Worm (Caenorhabditis elegans) whole organism, midembryonic: ENCODE data around the gene R10D12.6.

Experiments
- ref-1 ChIP-seq: fragments of 200-800 bp; sonication (Bioruptor generic); conservative IDR thresholded peaks from 2 replicates; pipeline ENCODE4 v1.3.6; 2022; ENCODE audit warnings: missing genetic modification reagents, missing genetic modification characterization, missing compliant biosample characterization
- tab-1 ChIP-seq: fragments of 200-800 bp; sonication (Bioruptor generic); IDR thresholded peaks from 2 replicates; pipeline ENCODE4 v1.3.6; 2022; ENCODE audit warnings: missing genetic modification characterization, missing compliant biosample characterization
- ztf-23 ChIP-seq: fragments of 200-800 bp; sonication (Bioruptor generic); IDR thresholded peaks from 2 replicates; pipeline ENCODE4 v1.3.6; 2022; ENCODE audit warnings: missing genetic modification reagents, missing genetic modification characterization, missing compliant biosample characterization

- TF ChIP-seq ztf-23 (no peak), tab-1 (GFP tag; lab: Robert Waterston, UW) (no peak), ref-1 (GFP tag; lab: Robert Waterston, UW) (no peak)
These were observed 28.4 kb upstream of the R10D12.6 start, which contains the start of gene srx-42 for ce11 chrV:13920730-13921129.
